Fruit fly (Drosophila melanogaster) whole organism, embryonic: ENCODE data around the gene Herc4.

Source experiments
- Atf6 ChIP-seq: fragments of 200-800 bp; sonication (Bioruptor generic); IDR thresholded peaks from 2 replicates; pipeline ENCODE4 v1.3.6; 2022; ENCODE audit warnings: missing biosample characterization, missing genetic modification characterization
- B-H2 ChIP-seq: fragments of 200-800 bp; sonication (Bioruptor generic); optimal IDR thresholded peaks from 2 replicates; lab custom pipeline; 2018; ENCODE audit warnings: missing biosample characterization, mild to moderate bottlenecking, missing genetic modification characterization
- BEAF-32 ChIP-seq: fragments of 200-800 bp; sonication (Bioruptor generic); optimal IDR thresholded peaks from 3 replicates; lab custom pipeline; 2017; ENCODE audit warnings: missing biosample characterization, missing genetic modification characterization, mild to moderate bottlenecking, moderate library complexity, missing genetic modification reagents
- Bteb2 ChIP-seq: fragments of 200-800 bp; sonication (Bioruptor generic); optimal IDR thresholded peaks from 2 replicates; lab custom pipeline; 2016; ENCODE audit warnings: missing biosample characterization, missing genetic modification characterization
- C15 ChIP-seq: fragments of 200-800 bp; sonication (Bioruptor generic); IDR thresholded peaks from 3 replicates; pipeline ENCODE4 v1.3.6; 2022; ENCODE audit warnings: missing biosample characterization, missing genetic modification characterization
- CG10209 ChIP-seq: fragments of 200-800 bp; sonication (Bioruptor generic); optimal IDR thresholded peaks from 3 replicates; lab custom pipeline; 2017; ENCODE audit warnings: missing biosample characterization, mild to moderate bottlenecking, missing genetic modification characterization, missing genetic modification reagents
- CG10274 ChIP-seq: fragments of 200-800 bp; sonication (Bioruptor generic); optimal IDR thresholded peaks from 3 replicates; lab custom pipeline; 2017; ENCODE audit warnings: missing biosample characterization, mild to moderate bottlenecking, missing genetic modification characterization
- CG13296 ChIP-seq: fragments of 200-800 bp; sonication (Bioruptor generic); optimal IDR thresholded peaks from 3 replicates; lab custom pipeline; 2018; ENCODE audit warnings: missing biosample characterization, mild to moderate bottlenecking, missing genetic modification characterization
- CG13775 ChIP-seq: fragments of 200-800 bp; sonication (Bioruptor generic); optimal IDR thresholded peaks from 3 replicates; lab custom pipeline; 2017; ENCODE audit warnings: missing biosample characterization, mild to moderate bottlenecking, missing genetic modification characterization
- CG13894 ChIP-seq: fragments of 200-800 bp; sonication (Bioruptor generic); optimal IDR thresholded peaks from 3 replicates; lab custom pipeline; 2018; ENCODE audit warnings: missing biosample characterization, mild to moderate bottlenecking, missing genetic modification characterization, moderate library complexity
- CG1603 ChIP-seq: fragments of 200-800 bp; sonication (Bioruptor generic); optimal IDR thresholded peaks from 2 replicates; lab custom pipeline; 2019; ENCODE audit warnings: missing biosample characterization, mild to moderate bottlenecking, missing genetic modification characterization, moderate library complexity
- CG17912 ChIP-seq: fragments of 200-800 bp; sonication (Bioruptor generic); optimal IDR thresholded peaks from 2 replicates; lab custom pipeline; 2018; ENCODE audit warnings: missing biosample characterization, mild to moderate bottlenecking, missing genetic modification characterization
- CG3726 ChIP-seq: fragments of 200-800 bp; sonication (Bioruptor generic); IDR thresholded peaks from 3 replicates; pipeline ENCODE4, ENCODE4 v1.3.6; 2022; ENCODE audit warnings: missing biosample characterization, missing genetic modification characterization
- CG4820 ChIP-seq: fragments of 200-800 bp; sonication (Bioruptor generic); optimal IDR thresholded peaks from 3 replicates; lab custom pipeline; 2016; ENCODE audit warnings: missing biosample characterization, missing genetic modification characterization
- CG5953 ChIP-seq: fragments of 200-800 bp; sonication (Bioruptor generic); IDR thresholded peaks from 2 replicates; pipeline ENCODE4 v1.3.6; 2022; ENCODE audit warnings: missing biosample characterization, missing genetic modification characterization
- CG8388 ChIP-seq: fragments of 200-800 bp; sonication (Bioruptor generic); optimal IDR thresholded peaks from 2 replicates; lab custom pipeline; 2019; ENCODE audit warnings: missing biosample characterization, mild to moderate bottlenecking, missing genetic modification characterization, moderate library complexity
- CG8478 ChIP-seq: fragments of >200 bp; optimal IDR thresholded peaks from 2 replicates; lab custom pipeline; 2018
- CG9609 ChIP-seq: fragments of 200-800 bp; sonication (Bioruptor generic); optimal IDR thresholded peaks from 3 replicates; lab custom pipeline; 2016; ENCODE audit warnings: missing biosample characterization, missing genetic modification characterization
- CG9797 ChIP-seq: fragments of 200-800 bp; sonication (Bioruptor generic); optimal IDR thresholded peaks from 3 replicates; lab custom pipeline; 2018; ENCODE audit warnings: missing biosample characterization, mild to moderate bottlenecking, missing genetic modification characterization
- CG9932 ChIP-seq: fragments of 200-800 bp; sonication (Bioruptor generic); IDR thresholded peaks from 2 replicates; pipeline ENCODE4 v1.3.6; 2022; ENCODE audit warnings: missing biosample characterization, missing genetic modification characterization
- Hr78 ChIP-seq, 2 experiments: fragments of 200-800 bp in 1 of 2; fragments of >200 bp in 1 of 2; sonication (Bioruptor generic) in 1 of 2; optimal IDR thresholded peaks; 2 replicates each; lab custom pipeline; 2017 to 2019; ENCODE audit warnings: missing biosample characterization in 2 of 2, missing genetic modification characterization in 2 of 2, mild to moderate bottlenecking in 1 of 2, moderate library complexity in 1 of 2
- MBD-R2 ChIP-seq: fragments of 200-800 bp; sonication (Bioruptor generic); IDR thresholded peaks from 2 replicates; pipeline ENCODE4 v1.3.6; 2022; ENCODE audit warnings: missing biosample characterization, missing genetic modification characterization
- MESR4 ChIP-seq: fragments of 200-800 bp; sonication (Bioruptor generic); optimal IDR thresholded peaks from 2 replicates; lab custom pipeline; 2018; ENCODE audit warnings: missing biosample characterization, mild to moderate bottlenecking, missing genetic modification characterization, moderate library complexity
- NC2β ChIP-seq: fragments of 200-800 bp; sonication (Bioruptor generic); optimal IDR thresholded peaks from 2 replicates; lab custom pipeline; 2016; ENCODE audit warnings: missing biosample characterization, missing genetic modification characterization
- NFAT ChIP-seq: fragments of 200-800 bp; sonication (Bioruptor generic); IDR thresholded peaks from 2 replicates; pipeline ENCODE4 v1.3.6; 2022; ENCODE audit warnings: missing biosample characterization, missing genetic modification characterization
- NfI ChIP-seq: fragments of 200-800 bp; sonication (Bioruptor generic); optimal IDR thresholded peaks from 3 replicates; lab custom pipeline; 2018; ENCODE audit warnings: missing biosample characterization, mild to moderate bottlenecking, missing genetic modification characterization, moderate library complexity
- Pdp1 ChIP-seq, 2 experiments: fragments of 200-800 bp; sonication (Bioruptor generic); optimal IDR thresholded peaks; 3 replicates each; lab custom pipeline; 2016; ENCODE audit warnings: missing biosample characterization in 2 of 2, missing genetic modification characterization in 2 of 2, mild to moderate bottlenecking in 1 of 2, moderate library complexity in 1 of 2
- Ravus ChIP-seq: fragments of 200-800 bp; sonication (Bioruptor generic); IDR thresholded peaks from 2 replicates; pipeline ENCODE4 v1.3.6; 2022; ENCODE audit warnings: missing biosample characterization, missing genetic modification characterization
- Rfx ChIP-seq: fragments of 200-800 bp; sonication (Bioruptor generic); IDR thresholded peaks from 2 replicates; pipeline ENCODE4 v1.3.6; 2022; ENCODE audit warnings: missing biosample characterization, missing genetic modification characterization
- Sry-β ChIP-seq: fragments of 200-800 bp; sonication (Bioruptor generic); optimal IDR thresholded peaks from 2 replicates; lab custom pipeline; 2018; ENCODE audit warnings: missing biosample characterization, mild to moderate bottlenecking, missing genetic modification characterization, moderate library complexity
- Usf ChIP-seq: fragments of 200-800 bp; sonication (Bioruptor generic); optimal IDR thresholded peaks from 2 replicates; lab custom pipeline; 2017; ENCODE audit warnings: missing genotype, missing biosample characterization, missing genetic modification characterization
- ab ChIP-seq: fragments of 200-800 bp; sonication (Bioruptor generic); optimal IDR thresholded peaks from 2 replicates; lab custom pipeline; 2016; ENCODE audit warnings: missing biosample characterization, missing genetic modification characterization
- ash1 ChIP-seq: fragments of 200-800 bp; sonication (Bioruptor generic); optimal IDR thresholded peaks from 2 replicates; lab custom pipeline; 2018; ENCODE audit warnings: missing biosample characterization, mild to moderate bottlenecking, missing genetic modification characterization
- cad ChIP-seq: fragments of >200 bp; optimal IDR thresholded peaks from 2 replicates; lab custom pipeline; 2017; ENCODE audit warnings: missing biosample characterization, missing genetic modification characterization
- chn ChIP-seq: fragments of 200-800 bp; sonication (Bioruptor generic); optimal IDR thresholded peaks from 2 replicates; lab custom pipeline; 2016; ENCODE audit warnings: missing biosample characterization, missing genetic modification characterization
- dati ChIP-seq: fragments of 200-800 bp; sonication (Bioruptor generic); IDR thresholded peaks from 2 replicates; pipeline ENCODE4 v1.3.6; 2022; ENCODE audit warnings: missing biosample characterization, missing genetic modification characterization
- grn ChIP-seq: fragments of 200-800 bp; sonication (Bioruptor generic); optimal IDR thresholded peaks from 3 replicates; lab custom pipeline; 2017; ENCODE audit warnings: missing biosample characterization, missing genetic modification characterization
- ham ChIP-seq: fragments of 200-800 bp; sonication (Bioruptor generic); IDR thresholded peaks from 2 replicates; pipeline ENCODE4 v1.3.6; 2022; ENCODE audit warnings: missing biosample characterization, missing genetic modification characterization
- klu ChIP-seq: fragments of 200-800 bp; sonication (Bioruptor generic); IDR thresholded peaks from 2 replicates; pipeline ENCODE4 v1.3.6; 2022; ENCODE audit warnings: missing biosample characterization, missing genetic modification characterization
- lilli ChIP-seq: fragments of 200-800 bp; sonication (Bioruptor generic); optimal IDR thresholded peaks from 3 replicates; lab custom pipeline; 2016; ENCODE audit warnings: missing biosample characterization, missing genetic modification characterization
- maf-S ChIP-seq: fragments of 200-800 bp; sonication (Bioruptor generic); optimal IDR thresholded peaks from 2 replicates; lab custom pipeline; 2016; ENCODE audit warnings: missing biosample characterization, missing genetic modification characterization
- mld ChIP-seq: fragments of 200-800 bp; sonication (Bioruptor generic); IDR thresholded peaks from 3 replicates; pipeline ENCODE4 v1.3.6; 2022; ENCODE audit warnings: missing biosample characterization, missing genetic modification characterization; ENCODE audit not compliant: partially characterized antibody
- org-1 ChIP-seq: fragments of 200-800 bp; sonication (Bioruptor generic); optimal IDR thresholded peaks from 2 replicates; lab custom pipeline; 2017; ENCODE audit warnings: missing biosample characterization, missing genetic modification characterization
- pita ChIP-seq: fragments of 200-800 bp; sonication (Bioruptor generic); optimal IDR thresholded peaks from 2 replicates; lab custom pipeline; 2017; ENCODE audit warnings: missing biosample characterization, mild to moderate bottlenecking, missing genetic modification characterization
- prd ChIP-seq, 3 experiments: fragments of >200 bp in 2 of 3; fragments of 200-800 bp in 1 of 3; sonication (Bioruptor generic) in 1 of 3; optimal IDR thresholded peaks in 2 of 3; IDR thresholded peaks in 1 of 3; 2 replicates in 2 of 3; 3 replicates in 1 of 3; pipeline versions ENCODE4 v1.3.6 to Lab custom; 2017 to 2022; ENCODE audit warnings: missing biosample characterization in 1 of 3, missing genetic modification characterization in 1 of 3
- repo ChIP-seq: fragments of 200-800 bp; sonication (Bioruptor generic); optimal IDR thresholded peaks from 2 replicates; lab custom pipeline; 2016; ENCODE audit warnings: missing biosample characterization, missing genetic modification characterization
- ssp ChIP-seq: fragments of 200-800 bp; sonication (Bioruptor generic); IDR thresholded peaks from 2 replicates; pipeline ENCODE4 v1.3.6; 2022; ENCODE audit warnings: missing biosample characterization, missing genetic modification characterization
- toy ChIP-seq: fragments of 200-800 bp; sonication (Bioruptor generic); IDR thresholded peaks from 2 replicates; pipeline ENCODE4 v1.3.6; 2022; ENCODE audit warnings: missing biosample characterization, missing genetic modification characterization
- trem ChIP-seq: fragments of 200-800 bp; optimal IDR thresholded peaks from 3 replicates; lab custom pipeline; 2019; ENCODE audit warnings: missing biosample characterization, mild to moderate bottlenecking, missing genetic modification characterization, moderate library complexity
- z ChIP-seq: fragments of 200-800 bp; sonication (Bioruptor generic); IDR thresholded peaks from 3 replicates; pipeline ENCODE4 v1.3.6; 2022; ENCODE audit warnings: missing biosample characterization, missing genetic modification characterization

The Herc4 gene

DNA sequence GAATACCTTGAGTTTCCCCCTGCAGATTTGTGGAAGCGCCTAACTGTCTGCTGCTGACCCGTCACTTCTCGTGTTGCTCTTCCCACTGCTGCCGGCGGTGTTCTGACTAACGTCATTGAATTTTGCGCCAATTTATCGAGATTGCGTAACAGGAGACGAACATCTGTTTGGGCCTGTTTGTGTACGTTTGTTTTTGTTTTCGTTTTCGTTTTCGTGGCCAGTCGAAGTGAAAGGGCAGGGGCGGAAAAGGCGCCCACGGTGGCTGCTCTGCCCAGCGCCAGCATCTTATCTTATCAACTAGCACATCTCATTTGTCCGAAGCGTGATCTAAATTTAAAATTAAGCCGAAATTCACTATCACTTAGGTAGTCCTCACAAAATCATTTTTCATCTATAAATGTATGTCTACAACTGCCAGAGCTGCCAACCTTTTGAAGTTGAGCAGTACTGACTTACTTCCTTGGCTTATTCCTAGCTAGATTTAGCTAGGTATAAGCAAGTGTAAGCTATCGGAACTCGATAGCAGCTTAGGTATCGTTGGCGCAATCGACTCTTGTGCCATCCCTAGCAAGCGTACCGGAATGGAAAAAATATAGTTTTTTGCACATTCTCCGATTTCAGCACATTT is 6.4 kb upstream of the Herc4 start, which contains the start of the genes Ctr9 and Nt5a (continued):
- TF ChIP-seq prd (optimal IDR thresholded peaks at IDR 0.05; lab: Kevin White, UChicago) (no peak), prd (GFP tag; IDR thresholded peaks at IDR 0.05; lab: Robert Waterston, UW) (peak; percentile 45; the same call in 2 of the 3 replicates), Sry-β (GFP tag; lab: Kevin White, UChicago) (peak; percentile 96), repo (GFP tag; lab: Kevin White, UChicago) (peak; percentile 40), CG13775 (peak; percentile 61), CG5953 (GFP tag; lab: Robert Waterston, UW) (no peak), chn (GFP tag; lab: Kevin White, UChicago) (peak; percentile 48), CG13894 (peak; percentile 76), lilli (peak; percentile 85), maf-S (GFP tag; lab: Kevin White, UChicago) (peak; percentile 45), CG8478 (lab: Kevin White, UChicago) (no peak), C15 (0 out of 3 replicates have a peak, but pooled peaks have one; percentile 27), B-H2 (GFP tag; lab: Kevin White, UChicago) (peak; percentile 87), Pdp1 (GFP tag; optimal IDR thresholded peaks at IDR 0.05; lab: Kevin White, UChicago) (peak; percentile 53 to 100), ham (GFP tag; lab: Robert Waterston, UW) (no peak), ab (GFP tag; lab: Kevin White, UChicago) (no peak), Usf (GFP tag; lab: Kevin White, UChicago) (no peak), CG9932 (GFP tag; lab: Robert Waterston, UW) (peak; percentile 88), mld (peak; percentile 10; the same call in 1 of the 3 replicates), CG10274 (GFP tag; lab: Kevin White, UChicago) (no peak), grn (GFP tag; lab: Kevin White, UChicago) (peak; percentile 41), CG17912 (peak; percentile 53), CG10209 (GFP tag; lab: Kevin White, UChicago) (no peak), trem (peak; percentile 99), pita (GFP tag; lab: Kevin White, UChicago) (no peak), klu (GFP tag; lab: Robert Waterston, UW) (no peak), cad (no peak), MESR4 (GFP tag; lab: Kevin White, UChicago) (peak; percentile 84), CG9797 (GFP tag; lab: Kevin White, UChicago) (peak; percentile 37), CG3726 (GFP tag; lab: Robert Waterston, UW) (no peak), BEAF-32 (GFP tag; lab: Kevin White, UChicago) (peak; percentile 79), toy (no peak), CG4820 (GFP tag; lab: Kevin White, UChicago) (no peak), ssp (GFP tag; lab: Robert Waterston, UW) (peak; percentile 73), NfI (GFP tag; lab: Kevin White, UChicago) (peak; percentile 66), dati (GFP tag; lab: Robert Waterston, UW) (no peak), NC2β (GFP tag; lab: Kevin White, UChicago) (peak; percentile 15), z (GFP tag; lab: Robert Waterston, UW) (no peak), Rfx (GFP tag; lab: Robert Waterston, UW) (peak; percentile 85), Atf6 (GFP tag; lab: Robert Waterston, UW) (no peak), CG8388 (GFP tag; lab: Kevin White, UChicago) (peak; percentile 27), MBD-R2 (peak; percentile 97), CG9609 (GFP tag; lab: Kevin White, UChicago) (peak; percentile 5), org-1 (GFP tag; lab: Kevin White, UChicago) (no peak), Hr78 (GFP tag; optimal IDR thresholded peaks at IDR 0.05; lab: Kevin White, UChicago) (peak in 1 of 2 experiments; percentile 42), CG13296 (GFP tag; lab: Kevin White, UChicago) (peak; percentile 21), ash1 (GFP tag; lab: Kevin White, UChicago) (peak; percentile 5), CG1603 (tag; lab: Kevin White, UChicago) (peak; percentile 85), Ravus (no peak), Bteb2 (GFP tag; lab: Kevin White, UChicago) (peak; percentile 72), NFAT (GFP tag; lab: Robert Waterston, UW) (peak; percentile 88)
